Fruit fly (Drosophila melanogaster) whole organism, pupa: ENCODE measurements around the gene CG33552.

Experiments used
- CG12605 ChIP-seq: fragments of 200-800 bp; sonication (Bioruptor generic); IDR thresholded peaks from 2 replicates; pipeline ENCODE4 v1.3.6; 2022; ENCODE audit warnings: missing biosample characterization, missing genetic modification characterization
- CG13204 ChIP-seq: fragments of 200-800 bp; sonication (Bioruptor generic); optimal IDR thresholded peaks from 2 replicates; lab custom pipeline; 2018; ENCODE audit warnings: missing biosample characterization, mild to moderate bottlenecking, missing genetic modification characterization, moderate library complexity
- CG14655 ChIP-seq: fragments of 200-800 bp; sonication (Bioruptor generic); optimal IDR thresholded peaks from 3 replicates; lab custom pipeline; 2017; ENCODE audit warnings: mild to moderate bottlenecking, missing biosample characterization, missing genetic modification reagents, missing genetic modification characterization
- CG17806 ChIP-seq: fragments of 200-800 bp; sonication (Bioruptor generic); optimal IDR thresholded peaks from 2 replicates; lab custom pipeline; 2018; ENCODE audit warnings: missing biosample characterization, mild to moderate bottlenecking, missing genetic modification characterization, moderate library complexity
- CG32121 ChIP-seq: fragments of 200-800 bp; sonication (Bioruptor generic); IDR thresholded peaks from 2 replicates; pipeline ENCODE4 v1.3.6; 2022; ENCODE audit warnings: missing biosample characterization, missing genetic modification characterization
- CG34367 ChIP-seq: fragments of 200-800 bp; sonication (Bioruptor generic); optimal IDR thresholded peaks from 2 replicates; lab custom pipeline; 2018; ENCODE audit warnings: missing biosample characterization, mild to moderate bottlenecking, missing genetic modification characterization
- CG4496 ChIP-seq: fragments of 200-800 bp; sonication (Bioruptor generic); IDR thresholded peaks from 3 replicates; pipeline ENCODE4 v1.3.6; 2022; ENCODE audit warnings: missing biosample characterization, missing genetic modification characterization
- CG8159 ChIP-seq: fragments of 200-800 bp; sonication (Bioruptor generic); optimal IDR thresholded peaks from 3 replicates; lab custom pipeline; 2018; ENCODE audit warnings: missing biosample characterization, mild to moderate bottlenecking, missing genetic modification characterization, moderate library complexity
- CG8301 ChIP-seq: fragments of 200-800 bp; sonication (Bioruptor generic); optimal IDR thresholded peaks from 2 replicates; lab custom pipeline; 2018; ENCODE audit warnings: missing biosample characterization, mild to moderate bottlenecking, missing genetic modification characterization
- EcR ChIP-seq: fragments of 200-800 bp; sonication (Bioruptor generic); optimal IDR thresholded peaks from 3 replicates; lab custom pipeline; 2019; ENCODE audit warnings: missing biosample characterization, missing genetic modification characterization, mild to moderate bottlenecking, moderate library complexity, missing genetic modification reagents
- Ets98B ChIP-seq: fragments of 200-800 bp; sonication (Bioruptor generic); IDR thresholded peaks from 2 replicates; pipeline ENCODE4 v1.3.6; 2022; ENCODE audit warnings: missing biosample characterization, missing genetic modification characterization
- Pif1B ChIP-seq: fragments of 200-800 bp; sonication (Bioruptor generic); optimal IDR thresholded peaks from 3 replicates; lab custom pipeline; 2016; ENCODE audit warnings: missing biosample characterization, missing genetic modification characterization
- Snoo ChIP-seq: fragments of 200-800 bp; sonication (Bioruptor generic); optimal IDR thresholded peaks from 3 replicates; lab custom pipeline; 2017; ENCODE audit warnings: missing biosample characterization, mild to moderate bottlenecking, missing genetic modification characterization, inconsistent platforms
- rn ChIP-seq: fragments of 200-800 bp; sonication (Bioruptor generic); IDR thresholded peaks from 2 replicates; pipeline ENCODE4 v1.3.6; 2022; ENCODE audit warnings: missing biosample characterization, missing genetic modification characterization

DNA sequence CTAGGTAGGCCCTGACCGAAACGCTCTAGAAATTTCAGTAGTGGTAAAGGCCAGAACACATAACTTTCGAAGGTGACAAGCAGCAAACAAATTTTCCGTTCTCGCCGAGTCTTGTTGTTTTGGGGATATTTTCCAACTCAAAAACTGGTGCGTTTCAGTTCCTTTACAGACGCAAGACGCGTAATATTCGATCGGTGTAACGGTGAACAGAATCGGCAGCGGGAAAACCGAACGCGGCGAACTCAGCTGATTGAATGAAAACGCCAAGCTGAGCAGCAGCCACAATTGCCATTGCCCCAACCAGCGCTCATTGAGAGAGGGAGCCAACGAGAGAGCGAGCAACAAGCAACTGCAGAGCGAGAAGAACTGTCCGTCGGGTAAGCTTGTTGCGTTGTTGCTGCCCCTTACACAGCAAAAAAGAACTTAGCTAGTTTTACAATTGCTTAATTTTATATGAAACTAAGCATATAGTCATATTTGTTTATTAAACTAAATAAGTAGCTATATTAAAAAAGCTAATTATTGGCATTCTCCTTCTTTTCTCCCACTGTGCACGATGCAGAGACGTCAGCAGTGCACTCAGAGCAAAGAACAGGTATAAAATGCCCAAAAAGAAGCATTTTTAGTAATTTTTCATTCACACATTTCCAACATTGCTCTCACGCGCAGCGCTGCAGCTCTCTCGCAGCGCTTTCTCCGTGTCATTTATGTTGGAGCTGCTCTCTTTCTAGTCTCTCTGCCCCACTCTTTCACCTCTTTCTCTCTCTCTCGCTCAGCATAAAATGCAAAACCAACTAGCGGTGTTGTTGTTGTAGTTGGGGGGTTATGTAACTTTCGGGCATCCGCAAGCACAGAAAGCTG, 33.8 kb downstream of the CG33552 start, which contains the start of the genes Cyt-c-d and CG31808:
- TF ChIP-seq CG13204 (GFP tag; lab: Kevin White, UChicago) (peak; percentile 82), EcR (GFP tag; lab: Kevin White, UChicago) (peak; percentile 32), CG12605 (GFP tag; lab: Robert Waterston, UW) (peak; percentile 99), CG8301 (peak; percentile 99), Pif1B (peak; percentile 98), CG34367 (tag; lab: Kevin White, UChicago) (peak; percentile 93), Snoo (tag; lab: Kevin White, UChicago) (peak; percentile 96), CG17806 (peak; percentile 95), Ets98B (peak; percentile 99), CG14655 (GFP tag; lab: Kevin White, UChicago) (peak; percentile 99), CG32121 (GFP tag; lab: Robert Waterston, UW) (peak; percentile 99), CG4496 (GFP tag; lab: Robert Waterston, UW) (no peak; the same call in 2 of the 3 replicates), CG8159 (tag; lab: Kevin White, UChicago) (peak; percentile 94), rn (GFP tag; lab: Robert Waterston, UW) (peak; percentile 97)
